Worm (Caenorhabditis elegans): ENCODE measurements around the gene F58F12.4.

- TF ChIP-seq ztf-23 (GFP tag; IDR thresholded peaks at IDR 0.05) (no peak), med-1 (GFP tag; optimal IDR thresholded peaks at IDR 0.05; ENCODE audit: insufficient read depth) (no peak), T22C8.4 (GFP tag; IDR thresholded peaks at IDR 0.05) (no peak), tab-1 (GFP tag; IDR thresholded peaks at IDR 0.05) (no peak), ref-1 (GFP tag; conservative IDR thresholded peaks at IDR 0.05) (no peak)
Observed at ce11 chrII:6394037-6394436, 7.5 kb downstream of the F58F12.4 start.
